Fruit fly (Drosophila melanogaster) whole organism, embryonic: Measurements from ENCODE around the gene witty.

Source experiments
- Asciz ChIP-seq: fragments of 200-800 bp; sonication (Bioruptor generic); optimal IDR thresholded peaks from 2 replicates; lab custom pipeline; 2017; ENCODE audit warnings: missing biosample characterization, mild to moderate bottlenecking, missing genetic modification characterization, missing genetic modification reagents
- Bgb ChIP-seq: fragments of 200-800 bp; sonication (Bioruptor generic); IDR thresholded peaks from 2 replicates; pipeline ENCODE4 v1.3.6; 2022; ENCODE audit warnings: missing biosample characterization, missing genetic modification characterization; ENCODE audit not compliant: partially characterized antibody
- Blimp-1 ChIP-seq: fragments of 200-800 bp; sonication (Bioruptor generic); optimal IDR thresholded peaks from 3 replicates; lab custom pipeline; 2018; ENCODE audit warnings: missing biosample characterization, missing genetic modification characterization, mild to moderate bottlenecking, moderate library complexity, missing genetic modification reagents
- CG10366 ChIP-seq: fragments of 200-800 bp; sonication (Bioruptor generic); IDR thresholded peaks from 2 replicates; pipeline ENCODE4 v1.3.6; 2022; ENCODE audit warnings: missing biosample characterization, missing genetic modification characterization
- CG11247 ChIP-seq: fragments of 200-800 bp; sonication (Bioruptor generic); IDR thresholded peaks from 2 replicates; pipeline ENCODE4 v1.3.6; 2022; ENCODE audit warnings: missing biosample characterization, missing genetic modification characterization
- CG13894 ChIP-seq: fragments of 200-800 bp; sonication (Bioruptor generic); optimal IDR thresholded peaks from 3 replicates; lab custom pipeline; 2018; ENCODE audit warnings: missing biosample characterization, mild to moderate bottlenecking, missing genetic modification characterization, moderate library complexity
- CG14050 ChIP-seq: fragments of 200-800 bp; sonication (Bioruptor generic); IDR thresholded peaks from 3 replicates; pipeline ENCODE4 v1.3.6; 2022; ENCODE audit warnings: missing biosample characterization, missing genetic modification characterization
- CG16779 ChIP-seq: fragments of 200-800 bp; sonication (Bioruptor generic); IDR thresholded peaks from 2 replicates; pipeline ENCODE4 v1.3.6; 2022; ENCODE audit warnings: missing biosample characterization, missing genetic modification characterization
- CG16813 ChIP-seq: fragments of 200-800 bp; sonication (Bioruptor generic); IDR thresholded peaks from 3 replicates; pipeline ENCODE4 v1.3.6; 2022; ENCODE audit warnings: missing biosample characterization, missing genetic modification characterization; ENCODE audit not compliant: partially characterized antibody
- CG17568 ChIP-seq: fragments of 200-800 bp; sonication (Bioruptor generic); optimal IDR thresholded peaks from 2 replicates; lab custom pipeline; 2018; ENCODE audit warnings: missing biosample characterization, mild to moderate bottlenecking, missing genetic modification characterization, moderate library complexity
- CG17829 ChIP-seq: fragments of 200-800 bp; optimal IDR thresholded peaks from 2 replicates; lab custom pipeline; 2019; ENCODE audit warnings: missing biosample characterization, mild to moderate bottlenecking, missing genetic modification characterization, moderate library complexity
- CG17912 ChIP-seq: fragments of 200-800 bp; sonication (Bioruptor generic); optimal IDR thresholded peaks from 2 replicates; lab custom pipeline; 2018; ENCODE audit warnings: missing biosample characterization, mild to moderate bottlenecking, missing genetic modification characterization
- CG2116 ChIP-seq: fragments of 200-800 bp; sonication (Bioruptor generic); optimal IDR thresholded peaks from 3 replicates; lab custom pipeline; 2018; ENCODE audit warnings: missing biosample characterization, mild to moderate bottlenecking, missing genetic modification characterization
- CG2712 ChIP-seq: fragments of 200-800 bp; optimal IDR thresholded peaks from 3 replicates; lab custom pipeline; 2019; ENCODE audit warnings: missing biosample characterization, mild to moderate bottlenecking, missing genetic modification characterization, moderate library complexity
- CG4282 ChIP-seq: fragments of 200-800 bp; sonication (Bioruptor generic); optimal IDR thresholded peaks from 2 replicates; lab custom pipeline; 2016; ENCODE audit warnings: missing biosample characterization, missing genetic modification characterization
- CG4328 ChIP-seq: fragments of 200-800 bp; sonication (Bioruptor generic); optimal IDR thresholded peaks from 3 replicates; lab custom pipeline; 2017; ENCODE audit warnings: missing biosample characterization, missing genetic modification reagents, missing genetic modification characterization
- CG4404 ChIP-seq: fragments of 200-800 bp; sonication (Bioruptor generic); IDR thresholded peaks from 2 replicates; pipeline ENCODE4 v1.3.6; 2022; ENCODE audit warnings: missing biosample characterization, missing genetic modification characterization
- CG4730 ChIP-seq: fragments of 200-800 bp; sonication (Bioruptor generic); IDR thresholded peaks from 2 replicates; pipeline ENCODE4 v1.3.6; 2022; ENCODE audit warnings: missing biosample characterization, missing genetic modification characterization
- CG6272 ChIP-seq: fragments of 200-800 bp; sonication (Bioruptor generic); IDR thresholded peaks from 2 replicates; pipeline ENCODE4 v1.3.6; 2022; ENCODE audit warnings: missing biosample characterization, missing genetic modification characterization
- CG6791 ChIP-seq: fragments of 200-800 bp; sonication (Bioruptor generic); IDR thresholded peaks from 3 replicates; pipeline ENCODE4 v1.3.6; 2022; ENCODE audit warnings: missing biosample characterization, missing genetic modification characterization; ENCODE audit not compliant: partially characterized antibody
- CG7271 ChIP-seq: fragments of 200-800 bp; sonication (Bioruptor generic); optimal IDR thresholded peaks from 2 replicates; lab custom pipeline; 2018; ENCODE audit warnings: missing biosample characterization, mild to moderate bottlenecking, missing genetic modification characterization, moderate library complexity
- CG8281 ChIP-seq: fragments of 200-800 bp; sonication (Bioruptor generic); optimal IDR thresholded peaks from 2 replicates; lab custom pipeline; 2018; ENCODE audit warnings: missing biosample characterization, mild to moderate bottlenecking, missing genetic modification characterization, moderate library complexity
- CG8944 ChIP-seq: fragments of 200-800 bp; sonication (Bioruptor generic); optimal IDR thresholded peaks from 3 replicates; lab custom pipeline; 2016; ENCODE audit warnings: missing biosample characterization, missing genetic modification characterization
- CTCF ChIP-seq: fragments of 200-800 bp; sonication (Bioruptor generic); optimal IDR thresholded peaks from 2 replicates; lab custom pipeline; 2017; ENCODE audit warnings: missing biosample characterization, mild to moderate bottlenecking, missing genetic modification characterization, moderate library complexity
- Chrac-16 ChIP-seq: fragments of 200-800 bp; sonication (Bioruptor generic); optimal IDR thresholded peaks from 3 replicates; lab custom pipeline; 2016; ENCODE audit warnings: missing biosample characterization, missing genetic modification characterization
- D ChIP-seq, 2 experiments: fragments of 200-800 bp in 1 of 2; fragments of >200 bp in 1 of 2; sonication (Bioruptor generic) in 1 of 2; optimal IDR thresholded peaks; 2 replicates in 1 of 2; 3 replicates in 1 of 2; lab custom pipeline; 2017; ENCODE audit warnings: mild to moderate bottlenecking in 1 of 2, missing biosample characterization in 1 of 2, missing genetic modification characterization in 1 of 2, missing genetic modification reagents in 1 of 2
- D19B ChIP-seq: fragments of 200-800 bp; sonication (Bioruptor generic); optimal IDR thresholded peaks from 2 replicates; lab custom pipeline; 2017; ENCODE audit warnings: missing biosample characterization, mild to moderate bottlenecking, missing genetic modification characterization
- Drgx ChIP-seq: fragments of 200-800 bp; sonication (Bioruptor generic); IDR thresholded peaks from 2 replicates; pipeline ENCODE4 v1.3.6; 2022; ENCODE audit warnings: missing biosample characterization, missing genetic modification characterization
- Fer1 ChIP-seq: fragments of 200-800 bp; sonication (Bioruptor generic); optimal IDR thresholded peaks from 2 replicates; lab custom pipeline; 2017; ENCODE audit warnings: missing biosample characterization, mild to moderate bottlenecking, missing genetic modification characterization
- HHEX ChIP-seq: fragments of 200-800 bp; sonication (Bioruptor generic); optimal IDR thresholded peaks from 3 replicates; lab custom pipeline; 2017; ENCODE audit warnings: missing biosample characterization, mild to moderate bottlenecking, missing genetic modification characterization, missing genetic modification reagents
- HmgD ChIP-seq: fragments of 200-800 bp; sonication (Bioruptor generic); optimal IDR thresholded peaks from 3 replicates; lab custom pipeline; 2016; ENCODE audit warnings: missing biosample characterization, missing genetic modification characterization
- Hr39 ChIP-seq: fragments of >200 bp; optimal IDR thresholded peaks from 2 replicates; lab custom pipeline; 2017
- Optix ChIP-seq: fragments of 200-800 bp; sonication (Bioruptor generic); IDR thresholded peaks from 3 replicates; pipeline ENCODE4 v1.3.6; 2022; ENCODE audit warnings: missing biosample characterization, missing genetic modification characterization
- PHDP ChIP-seq: fragments of 200-800 bp; sonication (Bioruptor generic); optimal IDR thresholded peaks from 3 replicates; lab custom pipeline; 2018; ENCODE audit warnings: missing biosample characterization, mild to moderate bottlenecking, missing genetic modification characterization, moderate library complexity
- ab ChIP-seq: fragments of 200-800 bp; sonication (Bioruptor generic); optimal IDR thresholded peaks from 2 replicates; lab custom pipeline; 2016; ENCODE audit warnings: missing biosample characterization, missing genetic modification characterization
- ap ChIP-seq: fragments of 200-800 bp; sonication (Bioruptor generic); IDR thresholded peaks from 2 replicates; pipeline ENCODE4 v1.3.6; 2022; ENCODE audit warnings: missing biosample characterization, missing genetic modification characterization
- ase ChIP-seq: fragments of 200-800 bp; sonication (Bioruptor generic); IDR thresholded peaks from 3 replicates; pipeline ENCODE4 v1.3.6; 2022; ENCODE audit warnings: missing biosample characterization, missing genetic modification characterization
- az2 ChIP-seq: fragments of 200-800 bp; sonication (Bioruptor generic); optimal IDR thresholded peaks from 3 replicates; lab custom pipeline; 2016; ENCODE audit warnings: missing biosample characterization, missing genetic modification characterization
- bcd ChIP-seq: fragments of 200-800 bp; sonication (Bioruptor generic); optimal IDR thresholded peaks from 2 replicates; lab custom pipeline; 2017; ENCODE audit warnings: missing biosample characterization, mild to moderate bottlenecking, missing genetic modification characterization
- croc ChIP-seq: fragments of 200-800 bp; sonication (Bioruptor generic); conservative IDR thresholded peaks from 3 replicates; pipeline ENCODE4 v1.3.6; 2022; ENCODE audit warnings: missing biosample characterization, missing genetic modification characterization
- dmrt99B ChIP-seq: fragments of 200-800 bp; sonication (Bioruptor generic); optimal IDR thresholded peaks from 2 replicates; lab custom pipeline; 2018; ENCODE audit warnings: missing biosample characterization, mild to moderate bottlenecking, missing genetic modification characterization, moderate library complexity
- dysf ChIP-seq: fragments of 200-800 bp; sonication (Bioruptor generic); IDR thresholded peaks from 3 replicates; pipeline ENCODE4 v1.3.6; 2022; ENCODE audit warnings: missing biosample characterization, missing genetic modification characterization
- odd ChIP-seq: fragments of 200-800 bp; sonication (Bioruptor generic); optimal IDR thresholded peaks from 2 replicates; lab custom pipeline; 2017; ENCODE audit warnings: missing biosample characterization, mild to moderate bottlenecking, missing genetic modification characterization
- pan ChIP-seq, 4 experiments: fragments of >200 bp in 3 of 4; fragments of 200-800 bp in 1 of 4; sonication (Bioruptor generic) in 1 of 4; optimal IDR thresholded peaks in 3 of 4; IDR thresholded peaks in 1 of 4; 2 replicates each; pipeline versions ENCODE4 v1.3.6 to Lab custom; 2017 to 2022; ENCODE audit warnings: missing biosample characterization in 2 of 4, missing genetic modification characterization in 2 of 4, mixed read lengths in 1 of 4
- phol ChIP-seq: fragments of 200-800 bp; sonication (Bioruptor generic); optimal IDR thresholded peaks from 3 replicates; lab custom pipeline; 2018; ENCODE audit warnings: missing biosample characterization, mild to moderate bottlenecking, missing genetic modification characterization, moderate library complexity
- sc ChIP-seq, 3 experiments: fragments of >200 bp in 2 of 3; fragments of 200-800 bp in 1 of 3; sonication (Bioruptor generic) in 1 of 3; optimal IDR thresholded peaks; 2 replicates in 2 of 3; 3 replicates in 1 of 3; lab custom pipeline; 2017; ENCODE audit warnings: mild to moderate bottlenecking in 1 of 3, missing biosample characterization in 1 of 3, missing genetic modification characterization in 1 of 3, missing genetic modification reagents in 1 of 3
- sug ChIP-seq: fragments of 200-800 bp; optimal IDR thresholded peaks from 2 replicates; lab custom pipeline; 2019; ENCODE audit warnings: missing biosample characterization, mild to moderate bottlenecking, missing genetic modification characterization, moderate library complexity
- tll ChIP-seq, 2 experiments: fragments of 200-800 bp in 1 of 2; fragments of >200 bp in 1 of 2; sonication (Bioruptor generic) in 1 of 2; optimal IDR thresholded peaks; 2 replicates each; lab custom pipeline; 2017 to 2019; ENCODE audit warnings: missing biosample characterization in 2 of 2, missing genetic modification characterization in 2 of 2, mild to moderate bottlenecking in 1 of 2, moderate library complexity in 1 of 2

Gene witty

DNA sequence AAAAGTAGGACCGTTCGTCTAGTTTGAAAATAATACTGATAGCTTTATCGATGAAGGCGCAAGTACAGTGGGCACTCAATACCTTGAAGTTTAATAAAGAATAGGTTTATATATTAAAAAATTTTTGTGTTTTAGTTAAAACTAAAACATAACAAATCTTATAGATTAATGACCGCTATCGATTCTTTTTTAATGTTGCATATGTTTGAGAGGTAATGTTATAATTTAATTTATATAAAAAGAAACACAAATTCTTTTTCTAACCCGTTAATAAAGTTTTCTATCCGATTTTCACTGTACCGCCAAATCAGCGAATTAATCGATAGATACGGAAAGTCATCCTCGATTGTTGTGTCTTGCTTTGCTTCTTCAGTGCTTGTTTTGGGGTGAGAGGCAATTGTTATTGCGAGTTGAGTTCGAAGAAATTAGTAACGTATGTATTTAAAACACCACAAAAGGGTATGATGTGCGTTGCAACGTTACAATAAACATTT lies 46.1 kb downstream of the witty start, which contains the start of the genes Dad1 and CG13384 (continued):
- TF ChIP-seq sc (optimal IDR thresholded peaks at IDR 0.05; lab: Kevin White, UChicago) = no peak
- peak; percentile 72 for TF ChIP-seq sc (GFP tag; optimal IDR thresholded peaks at IDR 0.05; lab: Kevin White, UChicago)
- peak; percentile 86 for TF ChIP-seq CG11247 (GFP tag; lab: Robert Waterston, UW)
- TF ChIP-seq croc (GFP tag; lab: Robert Waterston, UW) = peak; percentile 90
- peak; percentile 91 for TF ChIP-seq CG4730
- TF ChIP-seq HmgD (GFP tag; lab: Kevin White, UChicago) = peak; percentile 0
- TF ChIP-seq CG14050 (GFP tag; lab: Robert Waterston, UW) = peak; percentile 79
- peak; percentile 51; the same call in 1 of the 3 replicates for TF ChIP-seq CG16813 (GFP tag; lab: Robert Waterston, UW)
- TF ChIP-seq CG17829 (tag; lab: Kevin White, UChicago) = peak; percentile 96
- TF ChIP-seq phol = peak; percentile 94
- TF ChIP-seq CG2116 (GFP tag; lab: Kevin White, UChicago) = peak; percentile 91
- TF ChIP-seq bcd (GFP tag; lab: Kevin White, UChicago) = peak; percentile 92
- TF ChIP-seq CG17912 = peak; percentile 31
- TF ChIP-seq CG17568 (GFP tag; lab: Kevin White, UChicago) = peak; percentile 76
- TF ChIP-seq CG13894 (tag; lab: Kevin White, UChicago) = peak; percentile 96
- TF ChIP-seq CG4282 = no peak
- TF ChIP-seq PHDP (tag; lab: Kevin White, UChicago) = peak; percentile 96
- TF ChIP-seq Hr39 (lab: Kevin White, UChicago) = no peak
- peak; percentile 85 for TF ChIP-seq Drgx (GFP tag; lab: Robert Waterston, UW)
- no peak for TF ChIP-seq Optix (GFP tag; lab: Robert Waterston, UW)
- TF ChIP-seq CG8281 (tag; lab: Kevin White, UChicago) = peak; percentile 82
- TF ChIP-seq CTCF = no peak
- TF ChIP-seq HHEX = peak; percentile 79
- TF ChIP-seq ab (GFP tag; lab: Kevin White, UChicago) = peak; percentile 20
- TF ChIP-seq CG6791 (GFP tag; lab: Robert Waterston, UW) = no peak; the same call in 2 of the 3 replicates
- peak; percentile 82 for TF ChIP-seq D19B (GFP tag; lab: Kevin White, UChicago)
- TF ChIP-seq Asciz (GFP tag; lab: Kevin White, UChicago) = peak; percentile 80
- peak; percentile 39 for TF ChIP-seq CG8944 (GFP tag; lab: Kevin White, UChicago)
- TF ChIP-seq Chrac-16 (GFP tag; lab: Kevin White, UChicago) = peak; percentile 91
- TF ChIP-seq CG10366 (GFP tag; lab: Robert Waterston, UW) = peak; percentile 87
- TF ChIP-seq CG6272 = peak; percentile 90
- TF ChIP-seq CG4404 (GFP tag; lab: Robert Waterston, UW) = peak; percentile 91
- peak; percentile 88 for TF ChIP-seq Blimp-1 (GFP tag; lab: Kevin White, UChicago)
- peak; percentile 96 for TF ChIP-seq dysf
- TF ChIP-seq ap (GFP tag; lab: Robert Waterston, UW) = peak; percentile 78
- peak; percentile 76; the same call in 2 of the 3 replicates for TF ChIP-seq ase (GFP tag; lab: Robert Waterston, UW)
- TF ChIP-seq D (optimal IDR thresholded peaks at IDR 0.05; lab: Kevin White, UChicago) = no peak
- TF ChIP-seq D (GFP tag; optimal IDR thresholded peaks at IDR 0.05; lab: Kevin White, UChicago) = peak; percentile 81
- TF ChIP-seq pan (optimal IDR thresholded peaks at IDR 0.05; lab: Kevin White, UChicago) = no peak
- TF ChIP-seq pan (GFP tag; optimal IDR thresholded peaks at IDR 0.05 in 1 of 2, IDR thresholded peaks at IDR 0.05 in 1 of 2) = peak in 1 of 2 experiments; percentile 93
- peak; percentile 82 for TF ChIP-seq CG7271
- peak; percentile 96 for TF ChIP-seq sug (tag; lab: Kevin White, UChicago)
- TF ChIP-seq dmrt99B (tag; lab: Kevin White, UChicago) = peak; percentile 94
- peak; percentile 92 for TF ChIP-seq az2 (GFP tag; lab: Kevin White, UChicago)
- 0 out of 2 replicates have a peak, but pooled peaks have one; percentile 19 for TF ChIP-seq CG16779 (GFP tag; lab: Robert Waterston, UW)
- peak; percentile 47; the same call in 1 of the 2 replicates for TF ChIP-seq Bgb (GFP tag; lab: Robert Waterston, UW)
- TF ChIP-seq CG4328 = peak; percentile 89
- peak; percentile 97 for TF ChIP-seq CG2712 (tag; lab: Kevin White, UChicago)
- peak; percentile 95 for TF ChIP-seq Fer1 (GFP tag; lab: Kevin White, UChicago)
- peak; percentile 87 for TF ChIP-seq odd
- TF ChIP-seq tll (GFP tag; optimal IDR thresholded peaks at IDR 0.05; lab: Kevin White, UChicago) = peak in 1 of 2 experiments; percentile 50
